Fruit fly (Drosophila melanogaster) whole organism, embryonic: ENCODE results near the gene Mrm2.

Experiments used
- Aef1 ChIP-seq: fragments of 200-800 bp; sonication (Bioruptor generic); IDR thresholded peaks from 3 replicates; pipeline ENCODE4 v1.3.6; 2022; ENCODE audit warnings: missing biosample characterization, missing genetic modification characterization
- B-H1 ChIP-seq: fragments of 200-800 bp; sonication (Bioruptor generic); IDR thresholded peaks from 3 replicates; pipeline ENCODE4 v1.3.6; 2022; ENCODE audit warnings: missing biosample characterization, missing genetic modification characterization
- CG10267 ChIP-seq: fragments of 200-800 bp; sonication (Bioruptor generic); optimal IDR thresholded peaks from 2 replicates; lab custom pipeline; 2018; ENCODE audit warnings: missing biosample characterization, mild to moderate bottlenecking, missing genetic modification characterization, moderate library complexity
- CG12236 ChIP-seq: fragments of 200-800 bp; sonication (Bioruptor generic); optimal IDR thresholded peaks from 2 replicates; lab custom pipeline; 2016; ENCODE audit warnings: missing biosample characterization, missing genetic modification characterization
- CG12659 ChIP-seq: fragments of 200-800 bp; sonication (Bioruptor generic); optimal IDR thresholded peaks from 3 replicates; lab custom pipeline; 2017; ENCODE audit warnings: mild to moderate bottlenecking, missing biosample characterization, missing genetic modification reagents, missing genetic modification characterization
- CG13894 ChIP-seq: fragments of 200-800 bp; sonication (Bioruptor generic); optimal IDR thresholded peaks from 3 replicates; lab custom pipeline; 2018; ENCODE audit warnings: missing biosample characterization, mild to moderate bottlenecking, missing genetic modification characterization, moderate library complexity
- CG14667 ChIP-seq: fragments of 200-800 bp; sonication (Bioruptor generic); IDR thresholded peaks from 2 replicates; pipeline ENCODE4 v1.3.6; 2022; ENCODE audit warnings: missing biosample characterization, missing genetic modification characterization
- CG15601 ChIP-seq: fragments of 200-800 bp; sonication (Bioruptor generic); optimal IDR thresholded peaks from 3 replicates; lab custom pipeline; 2019; ENCODE audit warnings: missing biosample characterization, mild to moderate bottlenecking, missing genetic modification characterization, moderate library complexity
- CG1603 ChIP-seq: fragments of 200-800 bp; sonication (Bioruptor generic); optimal IDR thresholded peaks from 2 replicates; lab custom pipeline; 2019; ENCODE audit warnings: missing biosample characterization, mild to moderate bottlenecking, missing genetic modification characterization, moderate library complexity
- CG16813 ChIP-seq: fragments of 200-800 bp; sonication (Bioruptor generic); IDR thresholded peaks from 3 replicates; pipeline ENCODE4 v1.3.6; 2022; ENCODE audit warnings: missing biosample characterization, missing genetic modification characterization; ENCODE audit not compliant: partially characterized antibody
- CG18599 ChIP-seq: fragments of 200-800 bp; sonication (Bioruptor generic); optimal IDR thresholded peaks from 3 replicates; lab custom pipeline; 2017; ENCODE audit warnings: missing biosample characterization, missing genetic modification characterization, mild to moderate bottlenecking, moderate library complexity, missing genetic modification reagents
- CG2678 ChIP-seq: fragments of 200-800 bp; sonication (Bioruptor generic); optimal IDR thresholded peaks from 3 replicates; lab custom pipeline; 2019; ENCODE audit warnings: missing biosample characterization, mild to moderate bottlenecking, missing genetic modification characterization, moderate library complexity
- CG31365 ChIP-seq: fragments of 200-800 bp; sonication (Bioruptor generic); optimal IDR thresholded peaks from 2 replicates; lab custom pipeline; 2018; ENCODE audit warnings: missing biosample characterization, mild to moderate bottlenecking, missing genetic modification characterization
- CG3163 ChIP-seq: fragments of 200-800 bp; sonication (Bioruptor generic); optimal IDR thresholded peaks from 3 replicates; lab custom pipeline; 2016; ENCODE audit warnings: missing biosample characterization, missing genetic modification characterization
- CG32772 ChIP-seq: fragments of 200-800 bp; sonication (Bioruptor generic); IDR thresholded peaks from 2 replicates; pipeline ENCODE4 v1.3.6; 2022; ENCODE audit warnings: missing biosample characterization, missing genetic modification characterization
- CG34376 ChIP-seq: fragments of 200-800 bp; sonication (Bioruptor generic); optimal IDR thresholded peaks from 2 replicates; lab custom pipeline; 2018; ENCODE audit warnings: missing biosample characterization, mild to moderate bottlenecking, missing genetic modification characterization
- CG3995 ChIP-seq: fragments of 200-800 bp; sonication (Bioruptor generic); optimal IDR thresholded peaks from 3 replicates; lab custom pipeline; 2016; ENCODE audit warnings: missing biosample characterization, missing genetic modification characterization
- CG4328 ChIP-seq: fragments of 200-800 bp; sonication (Bioruptor generic); optimal IDR thresholded peaks from 3 replicates; lab custom pipeline; 2017; ENCODE audit warnings: missing biosample characterization, missing genetic modification reagents, missing genetic modification characterization
- CG43689 ChIP-seq: fragments of 200-800 bp; sonication (Bioruptor generic); IDR thresholded peaks from 2 replicates; pipeline ENCODE4 v1.3.6; 2022; ENCODE audit warnings: missing biosample characterization, missing genetic modification characterization
- CG5953 ChIP-seq: fragments of 200-800 bp; sonication (Bioruptor generic); IDR thresholded peaks from 2 replicates; pipeline ENCODE4 v1.3.6; 2022; ENCODE audit warnings: missing biosample characterization, missing genetic modification characterization
- CG6765 ChIP-seq: fragments of 200-800 bp; sonication (Bioruptor generic); optimal IDR thresholded peaks from 3 replicates; lab custom pipeline; 2017; ENCODE audit warnings: missing biosample characterization, mild to moderate bottlenecking, missing genetic modification characterization
- CG8924 ChIP-seq: fragments of 200-800 bp; optimal IDR thresholded peaks from 3 replicates; lab custom pipeline; 2019; ENCODE audit warnings: missing biosample characterization, mild to moderate bottlenecking, missing genetic modification characterization, moderate library complexity
- CHES-1-like ChIP-seq: fragments of 200-800 bp; sonication (Bioruptor generic); optimal IDR thresholded peaks from 2 replicates; lab custom pipeline; 2016; ENCODE audit warnings: missing biosample characterization, missing genetic modification characterization
- Chrac-16 ChIP-seq: fragments of 200-800 bp; sonication (Bioruptor generic); optimal IDR thresholded peaks from 3 replicates; lab custom pipeline; 2016; ENCODE audit warnings: missing biosample characterization, missing genetic modification characterization
- Deaf1 ChIP-seq: fragments of 200-800 bp; optimal IDR thresholded peaks from 3 replicates; lab custom pipeline; 2019; ENCODE audit warnings: missing biosample characterization, mild to moderate bottlenecking, missing genetic modification characterization, moderate library complexity
- E2f1 ChIP-seq: fragments of 200-800 bp; sonication (Bioruptor generic); IDR thresholded peaks from 2 replicates; pipeline ENCODE4 v1.3.6; 2022; ENCODE audit warnings: missing biosample characterization, missing genetic modification characterization
- E2f2 ChIP-seq: fragments of 200-800 bp; sonication (Bioruptor generic); IDR thresholded peaks from 2 replicates; pipeline ENCODE4 v1.3.6; 2022; ENCODE audit warnings: missing biosample characterization, missing genetic modification characterization
- Ets65A ChIP-seq: fragments of 200-800 bp; sonication (Bioruptor generic); peaks from one replicate; lab custom pipeline; 2016; ENCODE audit warnings: missing biosample characterization, missing genetic modification characterization
- MTF-1 ChIP-seq: fragments of 200-800 bp; sonication (Bioruptor generic); optimal IDR thresholded peaks from 2 replicates; lab custom pipeline; 2018; ENCODE audit warnings: missing biosample characterization, mild to moderate bottlenecking, missing genetic modification characterization, borderline replicate concordance
- Xrp1 ChIP-seq: fragments of 200-800 bp; sonication (Bioruptor generic); IDR thresholded peaks from 2 replicates; pipeline ENCODE4 v1.3.6; 2022; ENCODE audit warnings: missing biosample characterization, missing genetic modification characterization
- ase ChIP-seq: fragments of 200-800 bp; sonication (Bioruptor generic); IDR thresholded peaks from 3 replicates; pipeline ENCODE4 v1.3.6; 2022; ENCODE audit warnings: missing biosample characterization, missing genetic modification characterization
- bbx ChIP-seq: fragments of 200-800 bp; sonication (Bioruptor generic); IDR thresholded peaks from 2 replicates; pipeline ENCODE4 v1.3.6; 2022; ENCODE audit warnings: missing biosample characterization, missing genetic modification characterization; ENCODE audit not compliant: partially characterized antibody
- cato ChIP-seq: fragments of 200-800 bp; sonication (Bioruptor generic); optimal IDR thresholded peaks from 2 replicates; lab custom pipeline; 2016; ENCODE audit warnings: missing biosample characterization, missing genetic modification characterization, borderline replicate concordance
- caup ChIP-seq: fragments of 200-800 bp; sonication (Bioruptor generic); optimal IDR thresholded peaks from 3 replicates; lab custom pipeline; 2017; ENCODE audit warnings: missing biosample characterization, mild to moderate bottlenecking, missing genetic modification characterization, moderate library complexity; ENCODE audit not compliant: severe bottlenecking
- crp ChIP-seq, 2 experiments: fragments of 200-800 bp; sonication (Bioruptor generic); optimal IDR thresholded peaks; 2 replicates in 1 of 2; 3 replicates in 1 of 2; lab custom pipeline; 2017; ENCODE audit warnings: missing biosample characterization in 2 of 2, missing genetic modification characterization in 2 of 2, mild to moderate bottlenecking in 1 of 2, moderate library complexity in 1 of 2
- dati ChIP-seq: fragments of 200-800 bp; sonication (Bioruptor generic); IDR thresholded peaks from 2 replicates; pipeline ENCODE4 v1.3.6; 2022; ENCODE audit warnings: missing biosample characterization, missing genetic modification characterization
- lab ChIP-seq: fragments of 200-800 bp; sonication (Bioruptor generic); optimal IDR thresholded peaks from 3 replicates; lab custom pipeline; 2017; ENCODE audit warnings: missing biosample characterization, missing genetic modification characterization, mild to moderate bottlenecking, moderate library complexity, missing genetic modification reagents
- lmd ChIP-seq: fragments of 200-800 bp; sonication (Bioruptor generic); IDR thresholded peaks from 2 replicates; pipeline ENCODE4 v1.3.6; 2022; ENCODE audit warnings: missing biosample characterization, missing genetic modification characterization
- nmo ChIP-seq: fragments of 200-800 bp; sonication (Bioruptor generic); optimal IDR thresholded peaks from 2 replicates; lab custom pipeline; 2018; ENCODE audit warnings: missing biosample characterization, mild to moderate bottlenecking, missing genetic modification characterization, moderate library complexity
- peb ChIP-seq: fragments of 200-800 bp; sonication (Bioruptor generic); IDR thresholded peaks from 2 replicates; pipeline ENCODE4 v1.3.6; 2022; ENCODE audit warnings: missing biosample characterization, missing genetic modification characterization
- sd ChIP-seq: fragments of 200-800 bp; sonication (Bioruptor generic); optimal IDR thresholded peaks from 3 replicates; lab custom pipeline; 2018; ENCODE audit warnings: missing biosample characterization, mild to moderate bottlenecking, missing genetic modification characterization, moderate library complexity
- seq ChIP-seq: fragments of 200-800 bp; sonication (Bioruptor generic); IDR thresholded peaks from 2 replicates; pipeline ENCODE4 v1.3.6; 2022; ENCODE audit warnings: missing biosample characterization, missing genetic modification characterization
- sima ChIP-seq: fragments of 200-800 bp; sonication (Bioruptor generic); optimal IDR thresholded peaks from 2 replicates; lab custom pipeline; 2016; ENCODE audit warnings: missing biosample characterization, missing genetic modification characterization
- sisA ChIP-seq: fragments of 200-800 bp; sonication (Bioruptor generic); IDR thresholded peaks from 2 replicates; pipeline ENCODE4 v1.3.6; 2022; ENCODE audit warnings: missing biosample characterization, missing genetic modification characterization
- sob ChIP-seq: fragments of 200-800 bp; sonication (Bioruptor generic); IDR thresholded peaks from 2 replicates; pipeline ENCODE4 v1.3.6; 2022; ENCODE audit warnings: missing biosample characterization, missing genetic modification characterization
- ttk ChIP-seq: fragments of 200-800 bp; sonication (Bioruptor generic); IDR thresholded peaks from 2 replicates; pipeline ENCODE4 v2.1.2; 2022; ENCODE audit warnings: missing biosample characterization, missing genetic modification characterization
- vnd ChIP-seq: fragments of 200-800 bp; sonication (Bioruptor generic); IDR thresholded peaks from 3 replicates; pipeline ENCODE4 v1.3.6; 2022; ENCODE audit warnings: missing biosample characterization, missing genetic modification characterization; ENCODE audit not compliant: partially characterized antibody
- zen ChIP-seq: fragments of 200-800 bp; sonication (Bioruptor generic); optimal IDR thresholded peaks from 3 replicates; lab custom pipeline; 2018; ENCODE audit warnings: missing biosample characterization, mild to moderate bottlenecking, missing genetic modification characterization, moderate library complexity
- zfh2 ChIP-seq: fragments of 200-800 bp; sonication (Bioruptor generic); optimal IDR thresholded peaks from 2 replicates; lab custom pipeline; 2016; ENCODE audit warnings: missing biosample characterization, missing genetic modification characterization

The Mrm2 gene

DNA sequence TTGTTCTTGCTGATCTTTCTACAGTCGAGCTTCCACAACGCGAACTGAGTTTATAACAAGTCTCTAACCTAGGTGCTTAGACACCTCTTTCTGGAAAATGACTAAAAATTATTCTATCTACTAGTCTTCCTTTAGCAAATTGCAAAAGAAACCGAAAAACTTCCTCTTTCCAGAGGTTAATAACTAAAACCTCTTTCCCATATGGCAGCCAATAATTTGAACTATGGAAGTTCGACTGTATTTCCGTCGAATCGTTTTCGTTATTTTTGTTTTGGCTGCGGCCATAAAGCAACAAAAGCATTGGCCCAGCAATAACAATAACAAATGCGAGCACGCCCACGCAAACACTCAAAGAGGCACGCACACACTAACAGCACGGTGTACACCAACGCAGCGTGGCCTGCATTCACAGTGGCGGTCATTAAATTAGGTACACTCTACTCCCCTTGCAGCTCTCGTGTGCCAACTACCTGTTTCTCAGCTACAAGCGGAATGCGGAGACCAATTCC is 19.1 kb downstream of the Mrm2 start (continued):
- TF ChIP-seq CG2678 (tag; lab: Kevin White, UChicago), result peak; percentile 79
- TF ChIP-seq ttk (GFP tag; lab: Robert Waterston, UW), result no peak; the same call in 1 of the 2 replicates
- TF ChIP-seq CG32772, result no peak
- peak; percentile 47 for TF ChIP-seq Deaf1
- no peak for TF ChIP-seq CG12236 (GFP tag; lab: Kevin White, UChicago)
- no peak for TF ChIP-seq bbx
- TF ChIP-seq zen (tag; lab: Kevin White, UChicago), result no peak
- 0 out of 2 replicates have a peak, but pooled peaks have one; percentile 5 for TF ChIP-seq CG14667 (GFP tag; lab: Robert Waterston, UW)
- TF ChIP-seq CHES-1-like (GFP tag; lab: Kevin White, UChicago), result peak; percentile 61
- no peak for TF ChIP-seq CG3995 (GFP tag; lab: Kevin White, UChicago)
- TF ChIP-seq zfh2 (GFP tag; lab: Kevin White, UChicago), result no peak
- TF ChIP-seq E2f1 (GFP tag; lab: Robert Waterston, UW), result 0 out of 2 replicates have a peak, but pooled peaks have one; percentile 33
- peak; percentile 56 for TF ChIP-seq CG15601 (tag; lab: Kevin White, UChicago)
- TF ChIP-seq B-H1 (GFP tag; lab: Robert Waterston, UW), result no peak; the same call in 2 of the 3 replicates
- peak; percentile 77 for TF ChIP-seq CG34376 (GFP tag; lab: Kevin White, UChicago)
- no peak for TF ChIP-seq vnd (GFP tag; lab: Robert Waterston, UW)
- no peak for TF ChIP-seq MTF-1 (GFP tag; lab: Kevin White, UChicago)
- TF ChIP-seq Ets65A (GFP tag; lab: Kevin White, UChicago), result peak; percentile 88
- TF ChIP-seq CG4328 (GFP tag; lab: Kevin White, UChicago), result peak; percentile 74
- TF ChIP-seq CG43689 (GFP tag; lab: Robert Waterston, UW), result no peak
- peak; percentile 63; the same call in 2 of the 3 replicates for TF ChIP-seq Aef1
- TF ChIP-seq lmd (GFP tag; lab: Robert Waterston, UW), result 0 out of 2 replicates have a peak, but pooled peaks have one; percentile 15
- 0 out of 2 replicates have a peak, but pooled peaks have one; percentile 3 for TF ChIP-seq dati (GFP tag; lab: Robert Waterston, UW)
- peak; percentile 46 for TF ChIP-seq nmo
- TF ChIP-seq Xrp1 (GFP tag; lab: Robert Waterston, UW), result peak; percentile 35; the same call in 1 of the 2 replicates
- TF ChIP-seq peb, result no peak
- TF ChIP-seq CG12659 (GFP tag; lab: Kevin White, UChicago), result peak; percentile 57
- peak in 1 of 2 experiments; percentile 15 for TF ChIP-seq crp (GFP tag; optimal IDR thresholded peaks at IDR 0.05; lab: Kevin White, UChicago)
- peak; percentile 58 for TF ChIP-seq sob (GFP tag; lab: Robert Waterston, UW)
- no peak for TF ChIP-seq CG31365
- peak; percentile 46 for TF ChIP-seq caup
- peak; percentile 31 for TF ChIP-seq CG3163
- peak; percentile 78 for TF ChIP-seq lab (GFP tag; lab: Kevin White, UChicago)
- TF ChIP-seq Chrac-16 (GFP tag; lab: Kevin White, UChicago), result no peak
- TF ChIP-seq CG18599 (GFP tag; lab: Kevin White, UChicago), result peak; percentile 76
- no peak for TF ChIP-seq ase (GFP tag; lab: Robert Waterston, UW)
- no peak for TF ChIP-seq CG5953
- peak; percentile 64 for TF ChIP-seq CG8924
- TF ChIP-seq CG10267 (tag; lab: Kevin White, UChicago), result peak; percentile 12
- TF ChIP-seq CG1603 (tag; lab: Kevin White, UChicago), result no peak
- TF ChIP-seq sd (tag; lab: Kevin White, UChicago), result peak; percentile 39
- TF ChIP-seq sisA, result no peak
- TF ChIP-seq sima, result no peak
- TF ChIP-seq E2f2, result 0 out of 2 replicates have a peak, but pooled peaks have one; percentile 21
- peak; percentile 55; the same call in 1 of the 2 replicates for TF ChIP-seq seq (GFP tag; lab: Robert Waterston, UW)
- TF ChIP-seq CG13894 (tag; lab: Kevin White, UChicago), result no peak
- no peak for TF ChIP-seq CG16813 (GFP tag; lab: Robert Waterston, UW)
- TF ChIP-seq CG6765 (GFP tag; lab: Kevin White, UChicago), result peak; percentile 66
- TF ChIP-seq cato (GFP tag; lab: Kevin White, UChicago), result no peak
